Worm (Caenorhabditis elegans) whole organism, L1 larva: ENCODE measurements around the gene moe-3.
A peak's percentile ranks its signal among the peaks of the same experiment; 100 is the strongest.

ENCODE experiments used
- C16A3.4 ChIP-seq: fragments of 150-350 bp; optimal IDR thresholded peaks from 2 replicates; lab custom pipeline; 2014; ENCODE audit warnings: missing biosample characterization, missing genetic modification characterization
- C34B4.2 ChIP-seq: sonication (generic microtip); optimal IDR thresholded peaks from 2 replicates; lab custom pipeline; 2017; ENCODE audit warnings: mild to moderate bottlenecking, missing genetic modification characterization, missing compliant biosample characterization
- F16B12.6 ChIP-seq: fragments of 150-350 bp; optimal IDR thresholded peaks from 2 replicates; lab custom pipeline; 2014; ENCODE audit warnings: missing biosample characterization, missing genetic modification characterization
- alr-1 ChIP-seq: fragments of 200-800 bp; sonication (Bioruptor generic); optimal IDR thresholded peaks from 2 replicates; lab custom pipeline; 2018; ENCODE audit warnings: borderline replicate concordance, mild to moderate bottlenecking, missing genetic modification characterization, missing compliant biosample characterization
- blmp-1 ChIP-seq: fragments of 150-350 bp; optimal IDR thresholded peaks from 2 replicates; lab custom pipeline; 2014; ENCODE audit warnings: missing biosample characterization, missing genetic modification characterization
- ceh-63 ChIP-seq: fragments of 200-800 bp; sonication (Bioruptor generic); optimal IDR thresholded peaks from 2 replicates; lab custom pipeline; 2018; ENCODE audit warnings: mild to moderate bottlenecking, missing genetic modification characterization, missing compliant biosample characterization
- ceh-82 ChIP-seq, 3 experiments: fragments of 150-350 bp in 1 of 3; sonication (generic microtip) in 2 of 3; optimal IDR thresholded peaks; 2 replicates each; lab custom pipeline; 2014 to 2017; ENCODE audit warnings: missing biosample characterization in 3 of 3, missing genetic modification characterization in 3 of 3
- ceh-88 ChIP-seq: fragments of 200-800 bp; sonication (Bioruptor generic); IDR thresholded peaks from 2 replicates; pipeline ENCODE4 v1.3.6; 2022; ENCODE audit warnings: missing genetic modification characterization, missing compliant biosample characterization
- ces-1 ChIP-seq: fragments of 150-350 bp; optimal IDR thresholded peaks from 2 replicates; lab custom pipeline; 2014; ENCODE audit warnings: missing biosample characterization, missing genetic modification reagents, missing genetic modification characterization
- dsc-1 ChIP-seq: sonication (generic microtip); optimal IDR thresholded peaks from 2 replicates; lab custom pipeline; 2016; ENCODE audit warnings: mild to moderate bottlenecking, missing genetic modification characterization, missing compliant biosample characterization
- efl-3 ChIP-seq: fragments of 200-800 bp; sonication (Bioruptor generic); optimal IDR thresholded peaks from 2 replicates; lab custom pipeline; 2018; ENCODE audit warnings: mild to moderate bottlenecking, missing genetic modification characterization, missing compliant biosample characterization
- egl-27 ChIP-seq, 2 experiments: fragments of 150-350 bp in 1 of 2; sonication (generic microtip); optimal IDR thresholded peaks; 3 replicates each; lab custom pipeline; 2017 to 2018; ENCODE audit warnings: missing biosample characterization in 2 of 2, missing genetic modification characterization in 2 of 2, missing genetic modification reagents in 2 of 2
- ets-5 ChIP-seq: fragments of 200-800 bp; sonication (Bioruptor generic); IDR thresholded peaks from 2 replicates; pipeline ENCODE4 v1.3.6; 2022; ENCODE audit warnings: missing genetic modification characterization, missing compliant biosample characterization
- fkh-4 ChIP-seq: sonication (generic microtip); optimal IDR thresholded peaks from 2 replicates; lab custom pipeline; 2016; ENCODE audit warnings: missing compliant biosample characterization, missing genetic modification characterization, borderline replicate concordance
- fos-1 ChIP-seq: fragments of 150-350 bp; optimal IDR thresholded peaks from 2 replicates; lab custom pipeline; 2014; ENCODE audit warnings: missing biosample characterization, missing genetic modification characterization
- hpl-2 ChIP-seq: fragments of 150-350 bp; optimal IDR thresholded peaks from 2 replicates; lab custom pipeline; 2014; ENCODE audit warnings: missing biosample characterization, missing genetic modification reagents, missing genetic modification characterization
- isw-1 ChIP-seq: fragments of 200-800 bp; sonication (Bioruptor generic); IDR thresholded peaks from 2 replicates; pipeline ENCODE4 v1.3.6; 2022; ENCODE audit warnings: missing genetic modification characterization, missing compliant biosample characterization
- jun-1 ChIP-seq: fragments of 150-350 bp; optimal IDR thresholded peaks from 2 replicates; lab custom pipeline; 2014; ENCODE audit warnings: missing biosample characterization, missing genetic modification reagents, missing genetic modification characterization
- lin-13 ChIP-seq: fragments of 150-350 bp; optimal IDR thresholded peaks from 2 replicates; lab custom pipeline; 2014; ENCODE audit warnings: missing biosample characterization, missing genetic modification reagents, missing genetic modification characterization
- lin-15B ChIP-seq: fragments of 150-350 bp; sonication (generic microtip); optimal IDR thresholded peaks from 3 replicates; lab custom pipeline; 2014; ENCODE audit warnings: missing biosample characterization, missing genetic modification characterization
- lin-35 ChIP-seq, 2 experiments: fragments of 150-350 bp; optimal IDR thresholded peaks; 2 replicates each; lab custom pipeline; 2014; ENCODE audit warnings: missing biosample characterization in 2 of 2, missing genetic modification characterization in 2 of 2, missing genetic modification reagents in 2 of 2
- lin-39 ChIP-seq: fragments of 150-350 bp; optimal IDR thresholded peaks from 2 replicates; lab custom pipeline; 2014; ENCODE audit warnings: missing biosample characterization, missing genetic modification reagents, missing genetic modification characterization
- mab-9 ChIP-seq: fragments of 200-800 bp; sonication (Bioruptor generic); IDR thresholded peaks from 2 replicates; pipeline ENCODE4 v1.3.6; 2022; ENCODE audit warnings: missing genetic modification reagents, missing genetic modification characterization, missing compliant biosample characterization
- mdl-1 ChIP-seq, 2 experiments: fragments of 150-350 bp; optimal IDR thresholded peaks; 2 replicates each; lab custom pipeline; 2014 to 2017; ENCODE audit warnings: missing biosample characterization in 2 of 2, missing genetic modification characterization in 2 of 2, inconsistent platforms in 1 of 2
- mef-2 ChIP-seq: fragments of 150-350 bp; optimal IDR thresholded peaks from 2 replicates; lab custom pipeline; 2014; ENCODE audit warnings: missing biosample characterization, missing genetic modification characterization
- mep-1 ChIP-seq: fragments of 150-350 bp; optimal IDR thresholded peaks from 2 replicates; lab custom pipeline; 2014; ENCODE audit warnings: missing biosample characterization, missing genetic modification characterization
- nhr-11 ChIP-seq: fragments of 150-350 bp; optimal IDR thresholded peaks from 2 replicates; lab custom pipeline; 2014; ENCODE audit warnings: missing biosample characterization, missing genetic modification characterization
- nhr-12 ChIP-seq: sonication (generic microtip); optimal IDR thresholded peaks from 2 replicates; lab custom pipeline; 2017; ENCODE audit warnings: missing biosample characterization, missing genetic modification characterization
- nhr-19 ChIP-seq: fragments of 200-800 bp; sonication (Bioruptor generic); conservative IDR thresholded peaks from 2 replicates; pipeline ENCODE4 v1.3.6; 2022; ENCODE audit warnings: missing genetic modification characterization, missing compliant biosample characterization
- nhr-47 ChIP-seq: sonication (generic microtip); optimal IDR thresholded peaks from 2 replicates; lab custom pipeline; 2016; ENCODE audit warnings: mild to moderate bottlenecking, missing genetic modification characterization, moderate library complexity, missing compliant biosample characterization
- nhr-77 ChIP-seq: fragments of 150-350 bp; optimal IDR thresholded peaks from 2 replicates; lab custom pipeline; 2014; ENCODE audit warnings: missing biosample characterization, missing genetic modification characterization
- nhr-84 ChIP-seq: sonication (generic microtip); optimal IDR thresholded peaks from 2 replicates; lab custom pipeline; 2017; ENCODE audit warnings: missing biosample characterization, missing genetic modification characterization
- nhr-85 ChIP-seq: sonication (generic microtip); peaks from one replicate; lab custom pipeline; 2016; ENCODE audit warnings: missing genetic modification characterization, inconsistent platforms, missing compliant biosample characterization
- pax-3 ChIP-seq: fragments of 200-800 bp; sonication (Bioruptor generic); optimal IDR thresholded peaks from 2 replicates; lab custom pipeline; 2018; ENCODE audit warnings: mild to moderate bottlenecking, missing genetic modification characterization, moderate library complexity, missing compliant biosample characterization
- pqm-1 ChIP-seq: sonication (generic microtip); optimal IDR thresholded peaks from 3 replicates; lab custom pipeline; 2017; ENCODE audit warnings: missing biosample characterization, missing genetic modification characterization
- rnt-1 ChIP-seq: sonication (generic microtip); optimal IDR thresholded peaks from 2 replicates; lab custom pipeline; 2016; ENCODE audit warnings: mild to moderate bottlenecking, missing genetic modification characterization, moderate library complexity, missing compliant biosample characterization
- sox-4 ChIP-seq: sonication (generic microtip); optimal IDR thresholded peaks from 2 replicates; lab custom pipeline; 2016; ENCODE audit warnings: missing genetic modification characterization, missing compliant biosample characterization
- sptf-1 ChIP-seq: fragments of 150-350 bp; optimal IDR thresholded peaks from 2 replicates; lab custom pipeline; 2014; ENCODE audit warnings: missing biosample characterization, missing genetic modification characterization
- sup-37 ChIP-seq: fragments of 200-800 bp; sonication (Bioruptor generic); optimal IDR thresholded peaks from 2 replicates; lab custom pipeline; 2018; ENCODE audit warnings: mild to moderate bottlenecking, missing genetic modification characterization, missing compliant biosample characterization
- swsn-7 ChIP-seq: sonication (generic microtip); optimal IDR thresholded peaks from 2 replicates; lab custom pipeline; 2016; ENCODE audit warnings: missing genetic modification characterization, missing compliant biosample characterization
- tbx-2 ChIP-seq: sonication (generic microtip); optimal IDR thresholded peaks from 2 replicates; lab custom pipeline; 2016; ENCODE audit warnings: missing genetic modification characterization, missing compliant biosample characterization
- unc-130 ChIP-seq: fragments of 150-350 bp; optimal IDR thresholded peaks from 2 replicates; lab custom pipeline; 2017; ENCODE audit warnings: missing biosample characterization, missing genetic modification characterization, inconsistent platforms
- unc-62 ChIP-seq: fragments of 150-350 bp; optimal IDR thresholded peaks from 2 replicates; lab custom pipeline; 2014; ENCODE audit warnings: missing biosample characterization, missing genetic modification reagents, missing genetic modification characterization
- unc-86 ChIP-seq: sonication (generic microtip); optimal IDR thresholded peaks from 2 replicates; lab custom pipeline; 2016; ENCODE audit warnings: missing genetic modification characterization, missing compliant biosample characterization
- zag-1 ChIP-seq: fragments of 150-350 bp; optimal IDR thresholded peaks from 2 replicates; lab custom pipeline; 2014; ENCODE audit warnings: missing biosample characterization, missing genetic modification characterization
- zip-4 ChIP-seq: fragments of 200-800 bp; sonication (Bioruptor generic); optimal IDR thresholded peaks from 2 replicates; lab custom pipeline; 2018; ENCODE audit warnings: mild to moderate bottlenecking, missing genetic modification characterization, moderate library complexity, missing compliant biosample characterization
- ztf-4 ChIP-seq: fragments of 150-350 bp; optimal IDR thresholded peaks from 2 replicates; lab custom pipeline; 2014; ENCODE audit warnings: missing biosample characterization, missing genetic modification characterization

The moe-3 gene

DNA sequence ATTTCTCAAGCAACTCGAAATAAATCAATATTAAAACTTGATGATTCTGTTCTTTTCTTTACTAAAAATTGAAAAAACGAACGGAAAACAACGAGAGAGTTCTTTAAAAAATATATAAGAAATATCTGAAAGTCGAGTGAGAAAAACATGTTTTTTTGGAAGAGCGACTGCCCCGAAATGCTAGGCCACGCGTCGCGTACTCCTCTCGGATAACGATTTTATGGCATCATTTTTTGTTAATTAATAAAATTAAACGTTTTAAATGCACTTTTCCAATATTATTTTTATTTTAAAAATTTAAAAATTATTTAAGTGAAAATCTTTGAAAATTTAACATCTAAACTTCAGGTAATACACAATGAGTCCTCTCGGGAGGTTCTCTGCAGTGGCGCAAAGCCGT, 48.4 kb downstream of the moe-3 start, which contains the start of gene gfm-1 (continued):
- TF ChIP-seq efl-3 (GFP tag; lab: Kevin White, UChicago) = peak; percentile 69
- TF ChIP-seq pax-3 = peak; percentile 84
- peak; percentile 32 for TF ChIP-seq unc-130 (tag; lab: Kevin White, UChicago)
- TF ChIP-seq lin-15B (tag; lab: Kevin White, UChicago) = peak; percentile 72
- no peak for TF ChIP-seq mef-2
- TF ChIP-seq lin-13 (GFP tag; lab: Kevin White, UChicago) = no peak
- peak; percentile 52 for TF ChIP-seq unc-86
- peak; percentile 43 to 62 for TF ChIP-seq lin-35 (GFP tag; optimal IDR thresholded peaks at IDR 0.05; lab: Kevin White, UChicago)
- TF ChIP-seq dsc-1 (tag; lab: Kevin White, UChicago) = peak; percentile 89
- TF ChIP-seq mdl-1 (tag; optimal IDR thresholded peaks at IDR 0.05; lab: Kevin White, UChicago) = no peak
- no peak for TF ChIP-seq nhr-11 (tag; lab: Kevin White, UChicago)
- TF ChIP-seq sptf-1 (tag; lab: Kevin White, UChicago) = no peak
- TF ChIP-seq sup-37 (GFP tag; lab: Kevin White, UChicago) = no peak
- TF ChIP-seq swsn-7 (tag; lab: Kevin White, UChicago) = peak; percentile 85
- TF ChIP-seq C34B4.2 (tag; lab: Kevin White, UChicago) = no peak
- TF ChIP-seq tbx-2 = peak; percentile 87
- peak; percentile 58 for TF ChIP-seq isw-1 (GFP tag; lab: Robert Waterston, UW)
- TF ChIP-seq hpl-2 = no peak
- peak; percentile 98 for TF ChIP-seq rnt-1 (tag; lab: Kevin White, UChicago)
- no peak for TF ChIP-seq fos-1
- peak; percentile 94 for TF ChIP-seq fkh-4 (tag; lab: Kevin White, UChicago)
- peak; percentile 91 for TF ChIP-seq sox-4 (tag; lab: Kevin White, UChicago)
- no peak for TF ChIP-seq ces-1 (GFP tag; lab: Kevin White, UChicago)
- TF ChIP-seq ceh-88 (GFP tag; lab: Robert Waterston, UW) = peak; percentile 53; the same call in 1 of the 2 replicates
- no peak for TF ChIP-seq ceh-63
- peak; percentile 67 for TF ChIP-seq mep-1 (tag; lab: Kevin White, UChicago)
- no peak for TF ChIP-seq zag-1 (tag; lab: Kevin White, UChicago)
- TF ChIP-seq alr-1 (tag; lab: Kevin White, UChicago) = no peak
- TF ChIP-seq ets-5 (GFP tag; lab: Robert Waterston, UW) = no peak
- TF ChIP-seq C16A3.4 = peak; percentile 23
- TF ChIP-seq zip-4 = no peak
- peak; percentile 42 for TF ChIP-seq lin-39 (tag; lab: Kevin White, UChicago)
- peak; percentile 54 for TF ChIP-seq F16B12.6 (tag; lab: Kevin White, UChicago)
- TF ChIP-seq jun-1 (tag; lab: Kevin White, UChicago) = no peak
- no peak for TF ChIP-seq ztf-4
- peak; percentile 92 for TF ChIP-seq nhr-85 (tag; lab: Kevin White, UChicago)
- no peak for TF ChIP-seq unc-62
- TF ChIP-seq ceh-82 (tag; optimal IDR thresholded peaks at IDR 0.05; lab: Kevin White, UChicago) = peak; percentile 42 to 62 (median 43)
- peak; percentile 77 for TF ChIP-seq nhr-19 (GFP tag; lab: Robert Waterston, UW)
- TF ChIP-seq mab-9 = peak; percentile 81
- no peak for TF ChIP-seq nhr-84
- no peak for TF ChIP-seq nhr-12 (tag; lab: Kevin White, UChicago)
- TF ChIP-seq egl-27 (tag; optimal IDR thresholded peaks at IDR 0.05; lab: Kevin White, UChicago) = no peak
- peak; percentile 91 for TF ChIP-seq nhr-47 (tag; lab: Kevin White, UChicago)
- no peak for TF ChIP-seq nhr-77
- no peak for TF ChIP-seq pqm-1 (tag; lab: Kevin White, UChicago)
- TF ChIP-seq blmp-1 (tag; lab: Kevin White, UChicago) = no peak
- TF ChIP-seq, all 84 proteins: peak for 48
